Fruit fly (Drosophila melanogaster) Kc167 (cell line): ENCODE results near the gene CG12560.

Source experiments
- Sin3A ChIP-seq: fragments of >200 bp; optimal IDR thresholded peaks from 2 replicates; lab custom pipeline; 2018; ENCODE audit warnings: missing external identifiers
- insv ChIP-seq: fragments of >200 bp; optimal IDR thresholded peaks from 3 replicates; lab custom pipeline; 2018; ENCODE audit warnings: missing external identifiers
- psq ChIP-seq: fragments of >200 bp; optimal IDR thresholded peaks from 2 replicates; lab custom pipeline; 2017; ENCODE audit warnings: missing external identifiers
- ttk ChIP-seq: sonication (Bioruptor generic); optimal IDR thresholded peaks from 2 replicates; lab custom pipeline; 2017; ENCODE audit warnings: missing external identifiers

DNA sequence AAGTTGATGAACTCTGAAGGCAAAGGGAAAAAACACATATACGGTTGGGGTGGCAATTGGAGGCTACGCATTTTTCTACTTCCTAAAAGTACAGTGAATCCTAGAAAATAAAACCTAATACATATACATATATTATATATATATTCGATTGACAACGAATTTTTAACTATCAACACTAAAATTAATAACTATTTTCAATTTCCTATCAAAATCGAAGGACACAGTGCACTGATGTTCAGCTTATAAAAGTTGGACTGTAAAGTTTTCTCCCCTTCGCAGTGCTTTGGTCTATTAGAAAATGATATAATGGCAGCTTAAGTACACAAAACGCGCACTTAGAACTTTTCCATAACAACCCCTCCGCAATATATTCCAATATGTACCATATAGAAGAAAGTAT is 46.4 kb downstream of the CG12560 start:
- TF ChIP-seq ttk (lab: Kevin White, UChicago) (no peak), psq (lab: Kevin White, UChicago) (no peak), Sin3A (no peak), insv (lab: Kevin White, UChicago) (no peak)
